Worm (Caenorhabditis elegans) whole organism, young adult: Measurements from ENCODE around the gene Y62E10A.19.

ENCODE experiments used
- B0019.2 ChIP-seq: fragments of 200-800 bp; sonication (Bioruptor generic); conservative IDR thresholded peaks from 2 replicates; pipeline ENCODE4 v1.3.6; 2022; ENCODE audit warnings: missing genetic modification reagents, missing genetic modification characterization, missing compliant biosample characterization
- B0261.1 ChIP-seq: sonication (generic microtip); optimal IDR thresholded peaks from 2 replicates; lab custom pipeline; 2016; ENCODE audit warnings: mild to moderate bottlenecking, missing genetic modification characterization, moderate library complexity, missing compliant biosample characterization
- B0336.3 ChIP-seq: fragments of 200-800 bp; sonication (Bioruptor generic); IDR thresholded peaks from 2 replicates; pipeline ENCODE4 v1.3.6; 2022; ENCODE audit warnings: missing genetic modification characterization, missing compliant biosample characterization
- D2030.7 ChIP-seq: fragments of 200-800 bp; sonication (Bioruptor generic); IDR thresholded peaks from 2 replicates; pipeline ENCODE4 v1.3.6; 2022; ENCODE audit warnings: missing genetic modification reagents, missing genetic modification characterization, missing compliant biosample characterization
- F22D6.2 ChIP-seq: sonication (generic microtip); optimal IDR thresholded peaks from 2 replicates; lab custom pipeline; 2016; ENCODE audit warnings: mild to moderate bottlenecking, missing genetic modification characterization, missing compliant biosample characterization
- F37B4.10 ChIP-seq: fragments of 200-800 bp; sonication (Bioruptor generic); IDR thresholded peaks from 2 replicates; pipeline ENCODE4 v1.3.6; 2022; ENCODE audit warnings: missing genetic modification characterization, missing compliant biosample characterization
- T07F8.4 ChIP-seq: sonication (generic microtip); optimal IDR thresholded peaks from 2 replicates; lab custom pipeline; 2016; ENCODE audit warnings: mild to moderate bottlenecking, missing genetic modification characterization, moderate library complexity, missing compliant biosample characterization
- Y79H2A.3 ChIP-seq: fragments of 200-800 bp; sonication (Bioruptor generic); conservative IDR thresholded peaks from 2 replicates; pipeline ENCODE4 v1.3.6; 2022; ENCODE audit warnings: missing genetic modification reagents, missing genetic modification characterization, missing compliant biosample characterization
- aptf-2 ChIP-seq: fragments of 200-800 bp; sonication (Bioruptor generic); conservative IDR thresholded peaks from 2 replicates; pipeline ENCODE4 v1.3.6; 2022; ENCODE audit warnings: missing genetic modification reagents, missing genetic modification characterization, missing compliant biosample characterization
- athp-1 ChIP-seq: sonication (generic microtip); optimal IDR thresholded peaks from 2 replicates; lab custom pipeline; 2017; ENCODE audit warnings: mild to moderate bottlenecking, missing genetic modification characterization, missing compliant biosample characterization
- attf-5 ChIP-seq: fragments of 200-800 bp; sonication (Bioruptor generic); optimal IDR thresholded peaks from 2 replicates; lab custom pipeline; 2018; ENCODE audit warnings: mild to moderate bottlenecking, missing genetic modification characterization, missing compliant biosample characterization
- attf-6 ChIP-seq: fragments of 200-800 bp; sonication (Bioruptor generic); IDR thresholded peaks from 2 replicates; pipeline ENCODE4 v1.3.6; 2022; ENCODE audit warnings: missing genetic modification reagents, missing genetic modification characterization, missing compliant biosample characterization
- bed-2 ChIP-seq: fragments of 200-800 bp; sonication (Bioruptor generic); IDR thresholded peaks from 2 replicates; pipeline ENCODE4 v1.3.6; 2022; ENCODE audit warnings: missing genetic modification reagents, missing genetic modification characterization, missing compliant biosample characterization
- ccch-3 ChIP-seq: fragments of 200-800 bp; sonication (Bioruptor generic); optimal IDR thresholded peaks from 2 replicates; lab custom pipeline; 2018; ENCODE audit warnings: mild to moderate bottlenecking, missing genetic modification characterization, missing compliant biosample characterization
- cebp-1 ChIP-seq, 2 experiments: fragments of 200-800 bp in 1 of 2; sonication (Bioruptor generic) in 1 of 2; sonication (generic microtip) in 1 of 2; IDR thresholded peaks in 1 of 2; optimal IDR thresholded peaks in 1 of 2; 2 replicates each; pipeline versions ENCODE4 v1.3.6 to Lab custom; 2017 to 2022; ENCODE audit warnings: missing compliant biosample characterization in 2 of 2, missing genetic modification characterization in 2 of 2, mild to moderate bottlenecking in 1 of 2, missing genetic modification reagents in 1 of 2, moderate library complexity in 1 of 2
- cebp-2 ChIP-seq: fragments of 200-800 bp; sonication (Bioruptor generic); IDR thresholded peaks from 2 replicates; pipeline ENCODE4 v1.3.6; 2022; ENCODE audit warnings: missing genetic modification characterization, missing compliant biosample characterization
- ceh-40 ChIP-seq: fragments of 200-800 bp; sonication (Bioruptor generic); IDR thresholded peaks from 2 replicates; pipeline ENCODE4 v1.3.6; 2022; ENCODE audit warnings: missing genetic modification characterization, missing compliant biosample characterization
- ceh-58 ChIP-seq: fragments of 200-800 bp; sonication (Bioruptor generic); IDR thresholded peaks from 2 replicates; pipeline ENCODE4 v1.3.6; 2022; ENCODE audit warnings: missing genetic modification characterization, missing compliant biosample characterization
- ceh-79 ChIP-seq: sonication (generic microtip); optimal IDR thresholded peaks from 2 replicates; lab custom pipeline; 2017; ENCODE audit warnings: mild to moderate bottlenecking, missing genetic modification characterization, missing compliant biosample characterization
- dox-1 ChIP-seq: fragments of 200-800 bp; sonication (Bioruptor generic); IDR thresholded peaks from 2 replicates; pipeline ENCODE4 v1.3.6; 2022; ENCODE audit warnings: missing genetic modification reagents, missing genetic modification characterization, missing compliant biosample characterization
- ekl-4 ChIP-seq: fragments of 200-800 bp; sonication (Bioruptor generic); IDR thresholded peaks from 2 replicates; pipeline ENCODE4 v1.3.6; 2022; ENCODE audit warnings: missing genetic modification reagents, missing genetic modification characterization, missing compliant biosample characterization
- hlh-12 ChIP-seq: sonication (generic microtip); optimal IDR thresholded peaks from 2 replicates; lab custom pipeline; 2016; ENCODE audit warnings: missing genetic modification characterization, missing compliant biosample characterization
- hmg-20 ChIP-seq: fragments of 200-800 bp; sonication (Bioruptor generic); IDR thresholded peaks from 2 replicates; pipeline ENCODE4 v1.3.6; 2022; ENCODE audit warnings: missing genetic modification reagents, missing genetic modification characterization, missing compliant biosample characterization
- lin-35 ChIP-seq, 3 experiments: fragments of 150-350 bp in 2 of 3; sonication (generic microtip) in 1 of 3; optimal IDR thresholded peaks; 2 replicates each; lab custom pipeline; 2014 to 2018; ENCODE audit warnings: missing biosample characterization in 3 of 3, missing genetic modification characterization in 3 of 3, missing genetic modification reagents in 3 of 3
- lin-40 ChIP-seq: sonication (generic microtip); optimal IDR thresholded peaks from 2 replicates; lab custom pipeline; 2016; ENCODE audit warnings: missing genetic modification characterization, mild to moderate bottlenecking, missing compliant biosample characterization, missing genotype, missing genetic modification reagents
- lsl-1 ChIP-seq: fragments of 200-800 bp; sonication (Bioruptor generic); optimal IDR thresholded peaks from 2 replicates; lab custom pipeline; 2018; ENCODE audit warnings: mild to moderate bottlenecking, missing genetic modification characterization, moderate library complexity, missing compliant biosample characterization
- lsy-27 ChIP-seq: sonication (generic microtip); optimal IDR thresholded peaks from 2 replicates; lab custom pipeline; 2017; ENCODE audit warnings: missing genetic modification characterization, mild to moderate bottlenecking, missing compliant biosample characterization, antibody characterized with exemption, missing genotype, borderline replicate concordance; ENCODE audit not compliant: insufficient read depth
- madf-6 ChIP-seq: fragments of 200-800 bp; sonication (Bioruptor generic); IDR thresholded peaks from 2 replicates; pipeline ENCODE4 v1.3.6; 2022; ENCODE audit warnings: missing genetic modification reagents, missing genetic modification characterization, missing compliant biosample characterization
- mxl-1 ChIP-seq: sonication (generic microtip); optimal IDR thresholded peaks from 2 replicates; lab custom pipeline; 2016; ENCODE audit warnings: missing genetic modification characterization, missing compliant biosample characterization
- nhr-80 ChIP-seq: sonication (generic microtip); optimal IDR thresholded peaks from 2 replicates; lab custom pipeline; 2016; ENCODE audit warnings: missing genetic modification characterization, missing compliant biosample characterization
- snpc-1.3 ChIP-seq: sonication (generic microtip); optimal IDR thresholded peaks from 2 replicates; lab custom pipeline; 2017; ENCODE audit warnings: missing genetic modification characterization, mild to moderate bottlenecking, missing compliant biosample characterization, antibody characterized with exemption, moderate library complexity, missing genotype, missing genetic modification reagents; ENCODE audit not compliant: insufficient read depth
- snpc-3.4 ChIP-seq: sonication (generic microtip); optimal IDR thresholded peaks from 2 replicates; lab custom pipeline; 2017; ENCODE audit warnings: missing genetic modification characterization, mild to moderate bottlenecking, missing compliant biosample characterization, antibody characterized with exemption, moderate library complexity, missing genotype, missing genetic modification reagents
- snpc-4 ChIP-seq, 5 experiments: fragments of 150-350 bp in 1 of 5; sonication (generic microtip) in 4 of 5; optimal IDR thresholded peaks; 2 replicates each; lab custom pipeline; 2014 to 2018; ENCODE audit warnings: missing genetic modification characterization in 5 of 5, missing biosample characterization in 3 of 5, antibody characterized with exemption in 2 of 5, mild to moderate bottlenecking in 2 of 5, missing compliant biosample characterization in 2 of 5, missing genotype in 2 of 5, moderate library complexity in 2 of 5, missing genetic modification reagents in 1 of 5
- tlf-1 ChIP-seq: fragments of 200-800 bp; sonication (Bioruptor generic); optimal IDR thresholded peaks from 2 replicates; lab custom pipeline; 2018; ENCODE audit warnings: mild to moderate bottlenecking, missing genetic modification characterization, missing compliant biosample characterization
- unc-130 ChIP-seq: sonication (generic microtip); optimal IDR thresholded peaks from 2 replicates; lab custom pipeline; 2016; ENCODE audit warnings: missing genetic modification reagents, missing genetic modification characterization, missing compliant biosample characterization
- unc-62 ChIP-seq: fragments of 150-350 bp; optimal IDR thresholded peaks from 2 replicates; lab custom pipeline; 2014; ENCODE audit warnings: missing biosample characterization, missing genetic modification reagents, missing genetic modification characterization
- xnd-1 ChIP-seq: sonication (generic microtip); optimal IDR thresholded peaks from 2 replicates; lab custom pipeline; 2016; ENCODE audit warnings: missing genotype, missing genetic modification reagents, missing genetic modification characterization, missing compliant biosample characterization

Y62E10A.19 gene

ce11 chrIV:13408018-13408417 lies at the start of gene Y62E10A.19:
Y62E10A.19 (minus strand) TSS chrIV:13408306.
- TF ChIP-seq T07F8.4 (no peak), cebp-1 (GFP tag; IDR thresholded peaks at IDR 0.05; lab: Robert Waterston, UW) (no peak), cebp-1 (tag; optimal IDR thresholded peaks at IDR 0.05; lab: Kevin White, UChicago) (no peak), B0019.2 (GFP tag; lab: Robert Waterston, UW) (no peak), ceh-58 (no peak), B0261.1 (no peak), lsl-1 (GFP tag; lab: Kevin White, UChicago) (no peak), snpc-1.3 (no peak), bed-2 (GFP tag; lab: Robert Waterston, UW) (no peak), aptf-2 (GFP tag; lab: Robert Waterston, UW) (no peak), ekl-4 (GFP tag; lab: Robert Waterston, UW) (no peak), Y79H2A.3 (GFP tag; lab: Robert Waterston, UW) (no peak), B0336.3 (no peak), F37B4.10 (no peak), F22D6.2 (tag; lab: Kevin White, UChicago) (no peak)

ce11 chrIV:13456893-13457292 lies 48.8 kb upstream of the Y62E10A.19 start:
- TF ChIP-seq ceh-79 (tag; lab: Kevin White, UChicago) (no peak), athp-1 (tag; lab: Kevin White, UChicago) (no peak), cebp-2 (GFP tag; lab: Robert Waterston, UW) (0 out of 2 replicates have a peak, but pooled peaks have one; percentile 69), ccch-3 (GFP tag; lab: Kevin White, UChicago) (no peak), ekl-4 (GFP tag; lab: Robert Waterston, UW) (no peak), hmg-20 (GFP tag; lab: Robert Waterston, UW) (no peak), ceh-40 (GFP tag; lab: Robert Waterston, UW) (0 out of 2 replicates have a peak, but pooled peaks have one; percentile 44), B0261.1 (no peak), attf-5 (no peak), dox-1 (GFP tag; lab: Robert Waterston, UW) (no peak), snpc-4 (GFP tag; optimal IDR thresholded peaks at IDR 0.05; lab: Kevin White, UChicago) (no peak), snpc-4 (tag; optimal IDR thresholded peaks at IDR 0.05; lab: Kevin White, UChicago) (no peak), nhr-80 (tag; lab: Kevin White, UChicago) (no peak), snpc-1.3 (no peak), snpc-3.4 (tag; lab: Kevin White, UChicago) (no peak), tlf-1 (GFP tag; lab: Kevin White, UChicago) (no peak), attf-6 (GFP tag; lab: Robert Waterston, UW) (peak; percentile 33; the same call in 1 of the 2 replicates), madf-6 (peak; percentile 51; the same call in 1 of the 2 replicates), lin-35 (GFP tag; optimal IDR thresholded peaks at IDR 0.05; lab: Kevin White, UChicago) (no peak), B0336.3 (no peak), hlh-12 (tag; lab: Kevin White, UChicago) (no peak), mxl-1 (tag; lab: Kevin White, UChicago) (no peak), D2030.7 (0 out of 2 replicates have a peak, but pooled peaks have one; percentile 30), xnd-1 (tag; lab: Kevin White, UChicago) (no peak), lsy-27 (tag; lab: Kevin White, UChicago) (no peak), unc-62 (GFP tag; lab: Kevin White, UChicago) (no peak), unc-130 (GFP tag; lab: Kevin White, UChicago) (no peak), aptf-2 (GFP tag; lab: Robert Waterston, UW) (no peak), lin-40 (no peak)
